Fruit fly (Drosophila melanogaster) whole organism, pupa: Measurements from ENCODE around the gene CG2983.

Experiments
- CG10348 ChIP-seq: fragments of 200-800 bp; sonication (Bioruptor generic); IDR thresholded peaks from 2 replicates; pipeline ENCODE4 v1.3.6; 2022; ENCODE audit warnings: missing biosample characterization, missing genetic modification characterization
- CG12605 ChIP-seq: fragments of 200-800 bp; sonication (Bioruptor generic); IDR thresholded peaks from 2 replicates; pipeline ENCODE4 v1.3.6; 2022; ENCODE audit warnings: missing biosample characterization, missing genetic modification characterization
- CG14655 ChIP-seq: fragments of 200-800 bp; sonication (Bioruptor generic); optimal IDR thresholded peaks from 3 replicates; lab custom pipeline; 2017; ENCODE audit warnings: mild to moderate bottlenecking, missing biosample characterization, missing genetic modification reagents, missing genetic modification characterization
- CG17806 ChIP-seq: fragments of 200-800 bp; sonication (Bioruptor generic); optimal IDR thresholded peaks from 2 replicates; lab custom pipeline; 2018; ENCODE audit warnings: missing biosample characterization, mild to moderate bottlenecking, missing genetic modification characterization, moderate library complexity
- CG34367 ChIP-seq: fragments of 200-800 bp; sonication (Bioruptor generic); optimal IDR thresholded peaks from 2 replicates; lab custom pipeline; 2018; ENCODE audit warnings: missing biosample characterization, mild to moderate bottlenecking, missing genetic modification characterization
- CG4496 ChIP-seq: fragments of 200-800 bp; sonication (Bioruptor generic); IDR thresholded peaks from 3 replicates; pipeline ENCODE4 v1.3.6; 2022; ENCODE audit warnings: missing biosample characterization, missing genetic modification characterization
- CG9948 ChIP-seq: fragments of 200-800 bp; sonication (Bioruptor generic); optimal IDR thresholded peaks from 2 replicates; lab custom pipeline; 2018; ENCODE audit warnings: missing biosample characterization, mild to moderate bottlenecking, missing genetic modification characterization, moderate library complexity
- EcR ChIP-seq: fragments of 200-800 bp; sonication (Bioruptor generic); optimal IDR thresholded peaks from 3 replicates; lab custom pipeline; 2019; ENCODE audit warnings: missing biosample characterization, missing genetic modification characterization, mild to moderate bottlenecking, moderate library complexity, missing genetic modification reagents
- Ets98B ChIP-seq: fragments of 200-800 bp; sonication (Bioruptor generic); IDR thresholded peaks from 2 replicates; pipeline ENCODE4 v1.3.6; 2022; ENCODE audit warnings: missing biosample characterization, missing genetic modification characterization
- Pif1B ChIP-seq: fragments of 200-800 bp; sonication (Bioruptor generic); optimal IDR thresholded peaks from 3 replicates; lab custom pipeline; 2016; ENCODE audit warnings: missing biosample characterization, missing genetic modification characterization
- rn ChIP-seq: fragments of 200-800 bp; sonication (Bioruptor generic); IDR thresholded peaks from 2 replicates; pipeline ENCODE4 v1.3.6; 2022; ENCODE audit warnings: missing biosample characterization, missing genetic modification characterization

DNA sequence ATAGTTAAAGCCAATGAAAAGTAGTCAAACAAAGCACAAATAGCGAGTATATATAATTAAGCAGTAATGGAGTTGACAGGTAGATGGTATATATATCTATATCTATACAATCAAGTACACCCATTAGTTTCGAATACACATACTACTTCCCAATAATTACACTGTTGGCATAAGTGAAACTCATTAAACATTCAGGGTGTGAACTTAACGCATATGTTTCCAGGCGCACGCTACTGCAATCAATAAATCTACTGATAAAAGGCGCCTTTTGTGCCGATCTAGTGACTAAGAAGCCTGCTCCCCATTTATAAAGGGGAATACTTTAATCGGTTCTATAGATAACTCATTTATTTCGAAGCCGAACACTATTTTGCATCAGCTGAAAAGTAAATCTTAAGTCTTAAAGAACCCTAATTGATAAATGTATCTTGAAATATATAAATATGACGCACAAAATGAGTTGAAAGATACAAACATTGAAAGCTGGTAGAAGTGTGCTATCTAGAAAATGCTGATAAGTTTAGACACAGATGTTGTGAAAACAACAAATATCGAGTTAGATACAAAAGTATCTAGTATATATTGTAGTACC, 36.4 kb downstream of the CG2983 start:
- TF ChIP-seq CG12605 (GFP tag; lab: Robert Waterston, UW) (no peak), CG14655 (GFP tag; lab: Kevin White, UChicago) (no peak), CG4496 (GFP tag; lab: Robert Waterston, UW) (no peak), Pif1B (GFP tag; lab: Kevin White, UChicago) (no peak), CG10348 (no peak), CG9948 (tag; lab: Kevin White, UChicago) (no peak), rn (GFP tag; lab: Robert Waterston, UW) (no peak), Ets98B (no peak), CG17806 (tag; lab: Kevin White, UChicago) (no peak), EcR (no peak), CG34367 (tag; lab: Kevin White, UChicago) (no peak)
